Fruit fly (Drosophila melanogaster) whole organism, embryonic: ENCODE data around the gene CG13097.

ENCODE experiments used
- Antp ChIP-seq: fragments of 200-800 bp; sonication (Bioruptor generic); optimal IDR thresholded peaks from 3 replicates; lab custom pipeline; 2016; ENCODE audit warnings: missing biosample characterization, missing genetic modification characterization
- Awh ChIP-seq: fragments of 200-800 bp; sonication (Bioruptor generic); IDR thresholded peaks from 2 replicates; pipeline ENCODE4, ENCODE4 v1.3.6; 2022; ENCODE audit warnings: missing biosample characterization, missing genetic modification characterization
- CG10274 ChIP-seq: fragments of 200-800 bp; sonication (Bioruptor generic); optimal IDR thresholded peaks from 3 replicates; lab custom pipeline; 2017; ENCODE audit warnings: missing biosample characterization, mild to moderate bottlenecking, missing genetic modification characterization
- CG10565 ChIP-seq: fragments of 200-800 bp; sonication (Bioruptor generic); optimal IDR thresholded peaks from 3 replicates; lab custom pipeline; 2016; ENCODE audit warnings: missing biosample characterization, mild to moderate bottlenecking, missing genetic modification characterization
- CG10959 ChIP-seq: fragments of 200-800 bp; sonication (Bioruptor generic); IDR thresholded peaks from 2 replicates; pipeline ENCODE4 v1.3.6; 2022; ENCODE audit warnings: missing biosample characterization, missing genetic modification characterization
- CG11696 ChIP-seq: fragments of 200-800 bp; sonication (Bioruptor generic); IDR thresholded peaks from 2 replicates; pipeline ENCODE4 v1.3.6; 2022; ENCODE audit warnings: missing biosample characterization, missing genetic modification characterization
- CG1233 ChIP-seq: fragments of 200-800 bp; sonication (Bioruptor generic); optimal IDR thresholded peaks from 4 replicates; lab custom pipeline; 2018; ENCODE audit warnings: missing biosample characterization, mild to moderate bottlenecking, missing genetic modification characterization
- CG15514 ChIP-seq: fragments of 200-800 bp; sonication (Bioruptor generic); optimal IDR thresholded peaks from 3 replicates; lab custom pipeline; 2017; ENCODE audit warnings: missing biosample characterization, missing genetic modification characterization, mild to moderate bottlenecking, moderate library complexity, missing genetic modification reagents
- CG1647 ChIP-seq: fragments of 200-800 bp; sonication (Bioruptor generic); optimal IDR thresholded peaks from 3 replicates; lab custom pipeline; 2016; ENCODE audit warnings: missing biosample characterization, missing genetic modification characterization
- CG30431 ChIP-seq: fragments of 200-800 bp; sonication (Bioruptor generic); optimal IDR thresholded peaks from 2 replicates; lab custom pipeline; 2017; ENCODE audit warnings: missing biosample characterization, missing genetic modification characterization
- CG3726 ChIP-seq: fragments of 200-800 bp; sonication (Bioruptor generic); IDR thresholded peaks from 3 replicates; pipeline ENCODE4, ENCODE4 v1.3.6; 2022; ENCODE audit warnings: missing biosample characterization, missing genetic modification characterization
- CG4424 ChIP-seq: fragments of 200-800 bp; sonication (Bioruptor generic); optimal IDR thresholded peaks from 3 replicates; lab custom pipeline; 2016; ENCODE audit warnings: missing biosample characterization, missing genetic modification characterization
- CG6175 ChIP-seq: fragments of 200-800 bp; sonication (Bioruptor generic); IDR thresholded peaks from 3 replicates; pipeline ENCODE4 v1.3.6; 2022; ENCODE audit warnings: missing biosample characterization, missing genetic modification characterization
- CG6654 ChIP-seq: fragments of 200-800 bp; sonication (Bioruptor generic); optimal IDR thresholded peaks from 2 replicates; lab custom pipeline; 2017; ENCODE audit warnings: missing biosample characterization, mild to moderate bottlenecking, missing genetic modification characterization
- CG6854 ChIP-seq: fragments of 200-800 bp; sonication (Bioruptor generic); optimal IDR thresholded peaks from 3 replicates; lab custom pipeline; 2017; ENCODE audit warnings: missing biosample characterization, mild to moderate bottlenecking, missing genetic modification characterization
- CG7372 ChIP-seq: fragments of 200-800 bp; sonication (Bioruptor generic); IDR thresholded peaks from 2 replicates; pipeline ENCODE4 v1.3.6; 2022; ENCODE audit warnings: missing biosample characterization, missing genetic modification characterization
- CG7987 ChIP-seq: fragments of 200-800 bp; sonication (Bioruptor generic); optimal IDR thresholded peaks from 2 replicates; lab custom pipeline; 2018; ENCODE audit warnings: missing biosample characterization, mild to moderate bottlenecking, missing genetic modification characterization, moderate library complexity
- CG8089 ChIP-seq: fragments of 200-800 bp; sonication (Bioruptor generic); optimal IDR thresholded peaks from 3 replicates; lab custom pipeline; 2016; ENCODE audit warnings: missing biosample characterization, missing genetic modification characterization
- CG9727 ChIP-seq: fragments of 200-800 bp; sonication (Bioruptor generic); optimal IDR thresholded peaks from 3 replicates; lab custom pipeline; 2017; ENCODE audit warnings: missing biosample characterization, mild to moderate bottlenecking, missing genetic modification characterization
- Chrac-16 ChIP-seq: fragments of 200-800 bp; sonication (Bioruptor generic); optimal IDR thresholded peaks from 3 replicates; lab custom pipeline; 2016; ENCODE audit warnings: missing biosample characterization, missing genetic modification characterization
- Dfd ChIP-seq, 2 experiments: fragments of >200 bp; optimal IDR thresholded peaks; 2 replicates each; lab custom pipeline; 2017; ENCODE audit warnings: missing biosample characterization in 2 of 2, missing genetic modification characterization in 2 of 2
- ERR ChIP-seq: fragments of 200-800 bp; sonication (Bioruptor generic); optimal IDR thresholded peaks from 2 replicates; lab custom pipeline; 2016; ENCODE audit warnings: missing biosample characterization, missing genetic modification characterization
- Elba2 ChIP-seq: fragments of 200-800 bp; sonication (Bioruptor generic); optimal IDR thresholded peaks from 3 replicates; lab custom pipeline; 2016; ENCODE audit warnings: missing biosample characterization, missing genetic modification characterization
- Fer1 ChIP-seq: fragments of 200-800 bp; sonication (Bioruptor generic); optimal IDR thresholded peaks from 2 replicates; lab custom pipeline; 2017; ENCODE audit warnings: missing biosample characterization, mild to moderate bottlenecking, missing genetic modification characterization
- HLH3B ChIP-seq: fragments of 200-800 bp; sonication (Bioruptor generic); IDR thresholded peaks from 2 replicates; pipeline ENCODE4 v1.3.6; 2022; ENCODE audit warnings: missing biosample characterization, missing genetic modification characterization
- Lpt ChIP-seq: fragments of >200 bp; optimal IDR thresholded peaks from 2 replicates; lab custom pipeline; 2018; ENCODE audit warnings: missing biosample characterization, missing genetic modification characterization
- MESR4 ChIP-seq: fragments of 200-800 bp; sonication (Bioruptor generic); optimal IDR thresholded peaks from 2 replicates; lab custom pipeline; 2018; ENCODE audit warnings: missing biosample characterization, mild to moderate bottlenecking, missing genetic modification characterization, moderate library complexity
- Med ChIP-seq: fragments of 200-800 bp; sonication (Bioruptor generic); peaks from one replicate; lab custom pipeline; 2016; ENCODE audit warnings: missing biosample characterization, missing genetic modification characterization, mild to moderate bottlenecking, inconsistent platforms, moderate library complexity
- Side ChIP-seq: fragments of 200-800 bp; sonication (Bioruptor generic); optimal IDR thresholded peaks from 2 replicates; lab custom pipeline; 2016; ENCODE audit warnings: missing biosample characterization, missing genetic modification characterization
- Sox100B ChIP-seq: fragments of 200-800 bp; sonication (Bioruptor generic); optimal IDR thresholded peaks from 3 replicates; lab custom pipeline; 2018; ENCODE audit warnings: missing biosample characterization, mild to moderate bottlenecking, missing genetic modification characterization
- amos ChIP-seq: fragments of 200-800 bp; sonication (Bioruptor generic); IDR thresholded peaks from 2 replicates; pipeline ENCODE4 v1.3.6; 2022; ENCODE audit warnings: missing biosample characterization, missing genetic modification characterization; ENCODE audit not compliant: partially characterized antibody
- az2 ChIP-seq: fragments of 200-800 bp; sonication (Bioruptor generic); optimal IDR thresholded peaks from 3 replicates; lab custom pipeline; 2016; ENCODE audit warnings: missing biosample characterization, missing genetic modification characterization
- bbx ChIP-seq: fragments of 200-800 bp; sonication (Bioruptor generic); IDR thresholded peaks from 2 replicates; pipeline ENCODE4 v1.3.6; 2022; ENCODE audit warnings: missing biosample characterization, missing genetic modification characterization; ENCODE audit not compliant: partially characterized antibody
- bcd ChIP-seq: fragments of 200-800 bp; sonication (Bioruptor generic); optimal IDR thresholded peaks from 2 replicates; lab custom pipeline; 2017; ENCODE audit warnings: missing biosample characterization, mild to moderate bottlenecking, missing genetic modification characterization
- bigmax ChIP-seq: fragments of 200-800 bp; sonication (Bioruptor generic); optimal IDR thresholded peaks from 2 replicates; lab custom pipeline; 2018; ENCODE audit warnings: missing biosample characterization, mild to moderate bottlenecking, missing genetic modification characterization
- danr ChIP-seq: fragments of 200-800 bp; sonication (Bioruptor generic); IDR thresholded peaks from 2 replicates; pipeline ENCODE4 v1.3.6; 2022; ENCODE audit warnings: missing biosample characterization, missing genetic modification characterization
- fd102C ChIP-seq: fragments of 200-800 bp; sonication (Bioruptor generic); optimal IDR thresholded peaks from 2 replicates; lab custom pipeline; 2018; ENCODE audit warnings: missing biosample characterization, mild to moderate bottlenecking, missing genetic modification characterization, moderate library complexity
- gsb-n ChIP-seq: fragments of 200-800 bp; sonication (Bioruptor generic); optimal IDR thresholded peaks from 3 replicates; lab custom pipeline; 2018; ENCODE audit warnings: missing biosample characterization, mild to moderate bottlenecking, missing genetic modification characterization
- her ChIP-seq: fragments of 200-800 bp; sonication (Bioruptor generic); optimal IDR thresholded peaks from 2 replicates; lab custom pipeline; 2016; ENCODE audit warnings: missing biosample characterization, missing genetic modification characterization
- kay ChIP-seq: fragments of 200-800 bp; sonication (Bioruptor generic); optimal IDR thresholded peaks from 2 replicates; lab custom pipeline; 2016; ENCODE audit warnings: missing biosample characterization, missing genetic modification characterization
- lbe ChIP-seq: fragments of 200-800 bp; sonication (Bioruptor generic); optimal IDR thresholded peaks from 2 replicates; lab custom pipeline; 2016; ENCODE audit warnings: missing biosample characterization, mild to moderate bottlenecking, missing genetic modification characterization
- lola ChIP-seq, 3 experiments: fragments of >200 bp in 2 of 3; fragments of 200-800 bp in 1 of 3; sonication (Bioruptor generic) in 1 of 3; optimal IDR thresholded peaks; 2 replicates each; lab custom pipeline; 2017 to 2019; ENCODE audit warnings: missing biosample characterization in 3 of 3, missing genetic modification characterization in 3 of 3, mild to moderate bottlenecking in 1 of 3, moderate library complexity in 1 of 3
- nerfin-1 ChIP-seq: fragments of 200-800 bp; sonication (Bioruptor generic); optimal IDR thresholded peaks from 3 replicates; lab custom pipeline; 2019; ENCODE audit warnings: missing biosample characterization, mild to moderate bottlenecking, missing genetic modification characterization, moderate library complexity
- pho ChIP-seq: fragments of 200-800 bp; sonication (Bioruptor generic); optimal IDR thresholded peaks from 2 replicates; lab custom pipeline; 2016; ENCODE audit warnings: missing biosample characterization, missing genetic modification characterization
- ro ChIP-seq: fragments of 200-800 bp; sonication (Bioruptor generic); IDR thresholded peaks from 2 replicates; pipeline ENCODE4 v1.3.6; 2022; ENCODE audit warnings: missing biosample characterization, missing genetic modification characterization
- run ChIP-seq: fragments of 200-800 bp; sonication (Bioruptor generic); optimal IDR thresholded peaks from 3 replicates; lab custom pipeline; 2018; ENCODE audit warnings: missing biosample characterization, mild to moderate bottlenecking, missing genetic modification characterization
- schlank ChIP-seq: fragments of 200-800 bp; sonication (Bioruptor generic); optimal IDR thresholded peaks from 2 replicates; lab custom pipeline; 2018; ENCODE audit warnings: missing biosample characterization, mild to moderate bottlenecking, missing genetic modification characterization
- sima ChIP-seq: fragments of 200-800 bp; sonication (Bioruptor generic); optimal IDR thresholded peaks from 2 replicates; lab custom pipeline; 2016; ENCODE audit warnings: missing biosample characterization, missing genetic modification characterization
- trem ChIP-seq: fragments of 200-800 bp; optimal IDR thresholded peaks from 3 replicates; lab custom pipeline; 2019; ENCODE audit warnings: missing biosample characterization, mild to moderate bottlenecking, missing genetic modification characterization, moderate library complexity

CG13097 gene

DNA sequence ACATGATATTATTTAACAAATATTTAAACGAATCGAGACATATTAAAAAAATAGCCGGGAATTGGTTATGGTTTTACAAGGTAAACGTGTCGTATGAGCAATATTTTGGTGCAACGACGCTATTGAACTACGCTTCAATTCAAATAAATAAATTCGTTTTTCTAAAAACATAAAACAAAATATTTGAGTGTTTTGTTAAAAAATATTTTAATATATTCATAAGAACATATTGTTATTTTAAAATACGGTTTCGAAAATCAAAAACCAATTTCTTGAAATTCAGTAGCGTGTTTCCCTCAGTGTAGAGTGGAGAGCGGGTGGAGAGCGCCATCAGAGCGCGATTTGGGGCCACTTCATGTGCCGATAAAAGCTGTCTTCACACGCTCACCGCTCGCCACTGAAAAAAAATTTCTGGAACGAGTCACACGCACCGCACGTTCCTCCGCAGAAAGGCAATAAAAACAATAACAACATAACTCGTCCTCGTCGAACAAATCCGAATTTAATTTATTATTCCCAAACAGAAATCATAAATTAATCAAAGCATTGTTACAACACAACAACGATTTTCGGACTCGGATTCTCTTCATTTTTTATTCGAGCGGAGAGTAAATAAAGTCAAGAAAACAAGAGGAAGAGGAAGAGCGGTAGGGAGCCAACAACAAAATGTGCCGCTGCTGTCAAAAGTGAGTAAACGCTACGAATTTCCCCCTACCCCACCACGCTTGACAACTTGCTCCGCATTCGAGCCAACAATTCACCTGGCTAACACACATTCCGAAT is 20.9 kb upstream of the CG13097 start (continued):
- TF ChIP-seq lola (GFP tag; optimal IDR thresholded peaks at IDR 0.05; lab: Kevin White, UChicago): peak in 1 of 3 experiments; percentile 96
- peak; percentile 63; the same call in 1 of the 2 replicates for TF ChIP-seq ro
- peak; percentile 44 for TF ChIP-seq schlank (tag; lab: Kevin White, UChicago)
- TF ChIP-seq CG7372: peak; percentile 70
- TF ChIP-seq amos (GFP tag; lab: Robert Waterston, UW): no peak
- peak; percentile 88 for TF ChIP-seq run (tag; lab: Kevin White, UChicago)
- TF ChIP-seq her (GFP tag; lab: Kevin White, UChicago): peak; percentile 30
- TF ChIP-seq ERR: no peak
- TF ChIP-seq Antp (GFP tag; lab: Kevin White, UChicago): no peak
- TF ChIP-seq CG3726 (GFP tag; lab: Robert Waterston, UW): peak; percentile 13; the same call in 2 of the 3 replicates
- TF ChIP-seq nerfin-1: peak; percentile 87
- no peak; the same call in 1 of the 2 replicates for TF ChIP-seq Awh (GFP tag; lab: Robert Waterston, UW)
- peak; percentile 96 for TF ChIP-seq CG9727 (GFP tag; lab: Kevin White, UChicago)
- peak; percentile 49; the same call in 1 of the 2 replicates for TF ChIP-seq CG11696 (GFP tag; lab: Robert Waterston, UW)
- peak; percentile 87 for TF ChIP-seq az2 (GFP tag; lab: Kevin White, UChicago)
- no peak for TF ChIP-seq sima (GFP tag; lab: Kevin White, UChicago)
- peak; percentile 23 for TF ChIP-seq kay (GFP tag; lab: Kevin White, UChicago)
- TF ChIP-seq lbe: peak; percentile 59
- TF ChIP-seq Chrac-16 (GFP tag; lab: Kevin White, UChicago): peak; percentile 75
- TF ChIP-seq CG30431: peak; percentile 79
- TF ChIP-seq HLH3B: peak; percentile 78
- TF ChIP-seq CG7987 (GFP tag; lab: Kevin White, UChicago): peak; percentile 56
- TF ChIP-seq Fer1 (GFP tag; lab: Kevin White, UChicago): peak; percentile 87
- TF ChIP-seq Dfd (GFP tag; optimal IDR thresholded peaks at IDR 0.05; lab: Kevin White, UChicago): no peak
- no peak for TF ChIP-seq bbx
- TF ChIP-seq gsb-n (tag; lab: Kevin White, UChicago): peak; percentile 76
- TF ChIP-seq CG6175 (GFP tag; lab: Robert Waterston, UW): peak; percentile 4; the same call in 1 of the 3 replicates
- peak; percentile 98 for TF ChIP-seq Sox100B (GFP tag; lab: Kevin White, UChicago)
- peak; percentile 38 for TF ChIP-seq Side (GFP tag; lab: Kevin White, UChicago)
- TF ChIP-seq CG6854 (GFP tag; lab: Kevin White, UChicago): peak; percentile 87
- no peak for TF ChIP-seq CG8089 (GFP tag; lab: Kevin White, UChicago)
- TF ChIP-seq CG10274 (GFP tag; lab: Kevin White, UChicago): peak; percentile 84
- peak; percentile 47; the same call in 1 of the 2 replicates for TF ChIP-seq CG10959 (GFP tag; lab: Robert Waterston, UW)
- TF ChIP-seq CG6654: peak; percentile 83
- peak; percentile 92 for TF ChIP-seq CG4424
- TF ChIP-seq bigmax (GFP tag; lab: Kevin White, UChicago): no peak
- TF ChIP-seq danr (GFP tag; lab: Robert Waterston, UW): peak; percentile 70
- peak; percentile 94 for TF ChIP-seq bcd (GFP tag; lab: Kevin White, UChicago)
- TF ChIP-seq CG1233 (GFP tag; lab: Kevin White, UChicago): peak; percentile 92
- TF ChIP-seq Elba2: no peak
- TF ChIP-seq Lpt (GFP tag; lab: Kevin White, UChicago): no peak
- peak; percentile 74 for TF ChIP-seq CG15514 (GFP tag; lab: Kevin White, UChicago)
- TF ChIP-seq trem: peak; percentile 87
- TF ChIP-seq CG1647: peak; percentile 9
- TF ChIP-seq CG10565 (GFP tag; lab: Kevin White, UChicago): peak; percentile 51
- no peak for TF ChIP-seq MESR4
- TF ChIP-seq pho: peak; percentile 66
- TF ChIP-seq Med (GFP tag; lab: Kevin White, UChicago): peak; percentile 90
- no peak for TF ChIP-seq fd102C
